Worm (Caenorhabditis elegans): ENCODE data around the gene rps-11.

DNA sequence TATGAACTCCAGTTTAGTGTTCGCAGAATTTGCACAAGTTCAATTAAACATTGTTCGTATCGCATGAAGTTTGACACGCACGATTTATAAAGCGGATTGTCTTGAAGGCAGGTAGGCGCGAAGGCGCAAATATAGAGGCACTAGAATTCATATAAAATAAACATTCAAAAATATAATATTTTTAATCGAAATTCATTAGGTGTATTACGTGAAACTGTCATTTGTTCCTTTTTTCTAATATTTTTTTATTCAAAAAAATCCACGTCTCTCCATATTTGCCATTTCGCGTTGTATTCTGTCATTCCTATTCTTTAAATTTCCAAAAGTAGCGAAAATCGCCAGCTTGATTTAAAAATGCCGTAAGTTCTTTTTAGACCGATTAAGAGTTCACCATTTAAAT lies 39.4 kb downstream of the rps-11 start, which contains the start of gene ZK809.1:
- TF ChIP-seq pha-4 (tag; optimal IDR thresholded peaks at IDR 0.05) (no peak), sea-2 (GFP tag; optimal IDR thresholded peaks at IDR 0.05) (no peak), aly-2 (tag; optimal IDR thresholded peaks at IDR 0.05) (no peak), unc-62 (GFP tag; optimal IDR thresholded peaks at IDR 0.05) (no peak), ama-1 (optimal IDR thresholded peaks at IDR 0.05) (no peak), fkh-10 (GFP tag; optimal IDR thresholded peaks at IDR 0.05) (no peak)
